Worm (Caenorhabditis elegans) whole organism, L2 larva: ENCODE results near the gene unc-9.

Source experiments
- C34F6.9 ChIP-seq: fragments of 150-350 bp; optimal IDR thresholded peaks from 2 replicates; lab custom pipeline; 2014; ENCODE audit warnings: missing biosample characterization, missing genetic modification characterization
- F13H6.1 ChIP-seq: sonication (generic microtip); optimal IDR thresholded peaks from 2 replicates; lab custom pipeline; 2016; ENCODE audit warnings: missing genetic modification characterization, missing compliant biosample characterization
- R02D3.7 ChIP-seq: fragments of 150-350 bp; optimal IDR thresholded peaks from 2 replicates; lab custom pipeline; 2014; ENCODE audit warnings: missing biosample characterization, missing genetic modification characterization
- ZK546.5 ChIP-seq: sonication (generic microtip); optimal IDR thresholded peaks from 2 replicates; lab custom pipeline; 2017; ENCODE audit warnings: missing biosample characterization, missing genetic modification characterization
- alr-1 ChIP-seq: fragments of 150-350 bp; optimal IDR thresholded peaks from 2 replicates; lab custom pipeline; 2014; ENCODE audit warnings: missing biosample characterization, missing genetic modification characterization
- blmp-1 ChIP-seq: sonication (generic microtip); optimal IDR thresholded peaks from 2 replicates; lab custom pipeline; 2017; ENCODE audit warnings: missing genetic modification characterization, mild to moderate bottlenecking, missing compliant biosample characterization, antibody characterized with exemption, moderate library complexity; ENCODE audit not compliant: insufficient read depth
- ceh-16 ChIP-seq: fragments of 150-350 bp; optimal IDR thresholded peaks from 2 replicates; lab custom pipeline; 2014; ENCODE audit warnings: missing biosample characterization, missing genetic modification characterization
- crh-2 ChIP-seq: sonication (generic microtip); optimal IDR thresholded peaks from 2 replicates; lab custom pipeline; 2017; ENCODE audit warnings: missing biosample characterization, missing genetic modification characterization
- elt-1 ChIP-seq: fragments of 150-350 bp; optimal IDR thresholded peaks from 2 replicates; lab custom pipeline; 2014; ENCODE audit warnings: missing biosample characterization, missing genetic modification characterization
- elt-3 ChIP-seq: sonication (generic microtip); optimal IDR thresholded peaks from 2 replicates; lab custom pipeline; 2017; ENCODE audit warnings: missing biosample characterization, missing genetic modification characterization
- fos-1 ChIP-seq: fragments of 150-350 bp; optimal IDR thresholded peaks from 2 replicates; lab custom pipeline; 2014; ENCODE audit warnings: missing biosample characterization, missing genetic modification characterization
- gmeb-1 ChIP-seq: fragments of 150-350 bp; optimal IDR thresholded peaks from 2 replicates; lab custom pipeline; 2014; ENCODE audit warnings: missing biosample characterization, missing genetic modification characterization
- lin-39 ChIP-seq: fragments of 150-350 bp; optimal IDR thresholded peaks from 2 replicates; lab custom pipeline; 2014; ENCODE audit warnings: missing biosample characterization, missing genetic modification reagents, missing genetic modification characterization
- lsy-2 ChIP-seq, 2 experiments: fragments of 150-350 bp in 1 of 2; sonication (generic microtip) in 1 of 2; optimal IDR thresholded peaks; 2 replicates each; lab custom pipeline; 2014 to 2017; ENCODE audit warnings: missing biosample characterization in 2 of 2, missing genetic modification characterization in 2 of 2
- mdl-1 ChIP-seq, 2 experiments: fragments of 150-350 bp in 1 of 2; sonication (generic microtip) in 1 of 2; optimal IDR thresholded peaks; 2 replicates each; lab custom pipeline; 2017; ENCODE audit warnings: missing biosample characterization in 2 of 2, missing genetic modification characterization in 2 of 2
- nhr-10 ChIP-seq: sonication (generic microtip); optimal IDR thresholded peaks from 2 replicates; lab custom pipeline; 2017; ENCODE audit warnings: missing biosample characterization, missing genetic modification characterization
- nhr-11 ChIP-seq: fragments of 150-350 bp; optimal IDR thresholded peaks from 2 replicates; lab custom pipeline; 2014; ENCODE audit warnings: missing biosample characterization, missing genetic modification characterization
- nhr-129 ChIP-seq: fragments of 150-350 bp; optimal IDR thresholded peaks from 2 replicates; lab custom pipeline; 2014; ENCODE audit warnings: missing biosample characterization, missing genetic modification characterization
- nhr-23 ChIP-seq: fragments of 150-350 bp; optimal IDR thresholded peaks from 2 replicates; lab custom pipeline; 2014; ENCODE audit warnings: missing biosample characterization, missing genetic modification reagents, missing genetic modification characterization
- nhr-237 ChIP-seq: fragments of 150-350 bp; optimal IDR thresholded peaks from 2 replicates; lab custom pipeline; 2014; ENCODE audit warnings: missing biosample characterization, missing genetic modification characterization
- nhr-25 ChIP-seq: fragments of 150-350 bp; sonication (generic microtip); optimal IDR thresholded peaks from 3 replicates; lab custom pipeline; 2014; ENCODE audit warnings: missing biosample characterization, missing genetic modification characterization
- peb-1 ChIP-seq: fragments of 150-350 bp; optimal IDR thresholded peaks from 2 replicates; lab custom pipeline; 2014; ENCODE audit warnings: missing biosample characterization, missing genetic modification characterization
- skn-1 ChIP-seq: sonication (generic microtip); optimal IDR thresholded peaks from 2 replicates; lab custom pipeline; 2017; ENCODE audit warnings: missing biosample characterization, missing genetic modification characterization
- sma-3 ChIP-seq: sonication (generic microtip); optimal IDR thresholded peaks from 2 replicates; lab custom pipeline; 2016; ENCODE audit warnings: missing genetic modification reagents, missing genetic modification characterization, missing compliant biosample characterization
- sma-9 ChIP-seq, 2 experiments: fragments of 150-350 bp in 1 of 2; sonication (generic microtip) in 1 of 2; optimal IDR thresholded peaks; 2 replicates each; lab custom pipeline; 2014 to 2016; ENCODE audit warnings: missing genetic modification characterization in 2 of 2, mild to moderate bottlenecking in 1 of 2, missing biosample characterization in 1 of 2, missing compliant biosample characterization in 1 of 2, missing genetic modification reagents in 1 of 2, moderate library complexity in 1 of 2
- snpc-4 ChIP-seq: fragments of 150-350 bp; optimal IDR thresholded peaks from 2 replicates; lab custom pipeline; 2014; ENCODE audit warnings: missing biosample characterization, missing genetic modification characterization
- unc-55 ChIP-seq: fragments of 150-350 bp; sonication (generic microtip); optimal IDR thresholded peaks from 3 replicates; lab custom pipeline; 2014; ENCODE audit warnings: missing biosample characterization, missing genetic modification reagents, missing genetic modification characterization
- ztf-1 ChIP-seq: fragments of 200-800 bp; sonication (Bioruptor generic); conservative IDR thresholded peaks from 2 replicates; pipeline ENCODE4 v1.3.6; 2022; ENCODE audit warnings: missing genetic modification characterization, missing compliant biosample characterization
- ztf-11 ChIP-seq: sonication (generic microtip); optimal IDR thresholded peaks from 2 replicates; lab custom pipeline; 2017; ENCODE audit warnings: missing biosample characterization, missing genetic modification characterization

The unc-9 gene

DNA sequence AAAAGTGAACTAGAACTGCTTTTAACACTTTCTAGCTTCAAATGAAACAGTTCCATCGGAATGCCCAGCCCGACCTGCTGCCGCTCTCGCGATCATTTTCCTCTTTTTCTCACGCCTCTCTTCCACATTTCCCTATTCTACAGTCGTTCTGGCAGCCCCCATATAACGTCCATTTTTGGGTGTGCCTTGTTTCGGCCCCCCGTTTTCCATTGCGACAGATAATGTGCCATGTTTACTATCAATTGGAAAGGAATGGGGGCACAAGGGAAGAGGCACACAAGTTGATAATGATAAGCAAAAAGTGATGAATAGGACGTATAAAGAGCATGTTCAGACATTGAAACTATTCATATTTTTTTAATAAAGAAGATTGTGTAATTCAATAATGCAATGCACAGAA, 42.6 kb upstream of the unc-9 start:
- peak; percentile 64 for TF ChIP-seq sma-9 (GFP tag; optimal IDR thresholded peaks at IDR 0.05; lab: Kevin White, UChicago)
- no peak for TF ChIP-seq sma-9 (tag; optimal IDR thresholded peaks at IDR 0.05; lab: Kevin White, UChicago)
- no peak for TF ChIP-seq mdl-1 (tag; optimal IDR thresholded peaks at IDR 0.05; lab: Kevin White, UChicago)
- peak; percentile 52 for TF ChIP-seq crh-2 (tag; lab: Kevin White, UChicago)
- TF ChIP-seq F13H6.1 (tag; lab: Kevin White, UChicago), result peak; percentile 62
- peak; percentile 93 for TF ChIP-seq fos-1 (tag; lab: Kevin White, UChicago)
- no peak for TF ChIP-seq R02D3.7
- TF ChIP-seq nhr-237, result no peak
- TF ChIP-seq sma-3, result peak; percentile 23
- peak; percentile 22 for TF ChIP-seq gmeb-1 (tag; lab: Kevin White, UChicago)

ce11 chrX:13159890-13160289, 41.7 kb upstream of the unc-9 start:
- TF ChIP-seq peb-1 (tag; lab: Kevin White, UChicago) (no peak), fos-1 (tag; lab: Kevin White, UChicago) (peak; percentile 13), nhr-25 (tag; lab: Kevin White, UChicago) (peak; percentile 42), nhr-129 (tag; lab: Kevin White, UChicago) (peak; percentile 16)

DNA sequence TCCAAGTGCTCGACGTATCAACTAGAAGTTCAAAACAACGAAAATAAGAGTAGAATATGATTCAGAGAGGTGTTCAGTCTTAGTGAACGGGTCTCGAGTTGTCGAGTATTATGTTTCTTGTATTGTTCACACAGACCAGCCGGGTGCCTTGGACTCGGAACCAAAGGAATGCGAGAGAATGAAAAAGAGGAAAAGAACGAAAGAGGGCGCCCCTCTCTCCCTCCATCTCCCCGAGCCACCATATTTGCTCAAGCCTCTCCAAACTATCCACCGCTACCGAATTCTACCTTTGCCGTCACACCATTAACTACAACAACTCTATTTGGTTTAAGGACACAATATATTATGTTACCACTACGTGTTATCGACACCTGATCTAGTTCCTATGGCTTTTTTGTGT, 39.8 kb upstream of the unc-9 start:
- no peak for TF ChIP-seq elt-3 (tag; lab: Kevin White, UChicago)
- no peak for TF ChIP-seq nhr-23 (tag; lab: Kevin White, UChicago)
- no peak for TF ChIP-seq ZK546.5 (tag; lab: Kevin White, UChicago)
- TF ChIP-seq C34F6.9, result no peak
- TF ChIP-seq ztf-11 (tag; lab: Kevin White, UChicago), result no peak
- TF ChIP-seq ztf-1 (GFP tag; lab: Robert Waterston, UW), result no peak
- TF ChIP-seq blmp-1 (tag; lab: Kevin White, UChicago), result no peak
- TF ChIP-seq peb-1 (tag; lab: Kevin White, UChicago), result no peak
- no peak for TF ChIP-seq lsy-2 (tag; optimal IDR thresholded peaks at IDR 0.05; lab: Kevin White, UChicago)
- TF ChIP-seq lin-39 (tag; lab: Kevin White, UChicago), result no peak
- no peak for TF ChIP-seq unc-55
- no peak for TF ChIP-seq nhr-11 (tag; lab: Kevin White, UChicago)
- TF ChIP-seq ceh-16 (tag; lab: Kevin White, UChicago), result no peak
- TF ChIP-seq, all 48 proteins: peak for 0

DNA sequence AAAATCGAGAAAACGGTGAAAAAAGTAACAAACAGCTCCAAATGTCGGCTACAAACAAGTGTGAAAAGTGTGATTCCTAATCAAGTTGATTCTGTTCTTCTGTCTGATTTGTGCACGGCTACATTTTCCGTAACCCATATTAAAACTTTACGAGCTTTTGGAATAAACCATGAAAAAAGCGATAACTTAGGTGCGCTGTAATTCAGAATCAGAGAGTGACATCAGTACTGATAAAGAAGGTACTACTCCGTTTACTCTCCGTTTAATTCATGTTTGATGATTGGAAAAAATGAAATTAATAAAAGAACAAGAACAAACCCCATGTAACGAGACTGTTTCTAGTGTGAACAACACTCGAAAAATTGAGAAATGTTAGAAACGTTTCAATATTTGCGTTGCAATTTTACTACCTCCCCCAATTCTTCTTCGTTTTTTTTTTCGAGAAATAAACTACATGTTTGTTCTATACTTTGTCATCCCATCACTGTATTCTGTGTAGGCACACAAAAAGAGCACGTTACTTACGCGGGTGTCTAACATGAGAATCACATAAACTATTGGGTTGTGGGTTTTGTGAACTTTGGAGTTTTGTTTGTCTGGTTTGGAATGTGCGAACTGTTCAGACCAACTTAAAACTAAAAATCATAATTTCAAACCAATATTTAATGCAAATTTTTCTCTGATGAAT, 39.1 kb upstream of the unc-9 start:
- TF ChIP-seq snpc-4 (tag; lab: Kevin White, UChicago) (no peak), skn-1 (tag; lab: Kevin White, UChicago) (no peak), sma-9 (GFP tag; optimal IDR thresholded peaks at IDR 0.05; lab: Kevin White, UChicago) (peak; percentile 10), sma-9 (tag; optimal IDR thresholded peaks at IDR 0.05; lab: Kevin White, UChicago) (no peak), fos-1 (tag; lab: Kevin White, UChicago) (peak; percentile 59), nhr-129 (tag; lab: Kevin White, UChicago) (peak; percentile 1), nhr-23 (tag; lab: Kevin White, UChicago) (no peak), alr-1 (tag; lab: Kevin White, UChicago) (no peak), F13H6.1 (tag; lab: Kevin White, UChicago) (peak; percentile 49), mdl-1 (tag; optimal IDR thresholded peaks at IDR 0.05; lab: Kevin White, UChicago) (no peak)

DNA sequence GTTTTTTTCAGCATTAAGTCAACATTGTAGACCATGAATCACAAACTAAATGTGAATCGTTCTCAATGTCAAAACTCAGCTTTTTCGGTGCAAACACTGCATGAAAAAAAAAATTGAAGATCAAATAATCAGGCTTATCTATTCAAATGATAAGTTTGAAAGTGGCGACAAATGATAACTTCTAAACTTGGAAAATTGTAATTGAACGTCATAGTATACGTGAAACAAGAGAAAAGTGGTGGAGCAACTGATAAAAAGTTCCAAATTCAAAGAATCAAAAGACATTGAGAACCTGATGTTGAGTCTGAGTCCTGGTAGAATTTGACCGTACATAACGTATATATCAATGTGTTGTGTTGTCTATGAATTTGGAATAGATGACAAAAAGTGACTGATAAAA, 38.4 kb upstream of the unc-9 start:
- TF ChIP-seq fos-1 (tag; lab: Kevin White, UChicago), result peak; percentile 68
- TF ChIP-seq peb-1 (tag; lab: Kevin White, UChicago), result no peak
- TF ChIP-seq crh-2 (tag; lab: Kevin White, UChicago), result peak; percentile 29
- TF ChIP-seq elt-3 (tag; lab: Kevin White, UChicago), result no peak
- no peak for TF ChIP-seq C34F6.9
- no peak for TF ChIP-seq alr-1 (tag; lab: Kevin White, UChicago)
- TF ChIP-seq nhr-10 (tag; lab: Kevin White, UChicago), result no peak
- TF ChIP-seq sma-9 (GFP tag; optimal IDR thresholded peaks at IDR 0.05; lab: Kevin White, UChicago), result peak; percentile 59
- no peak for TF ChIP-seq sma-9 (tag; optimal IDR thresholded peaks at IDR 0.05; lab: Kevin White, UChicago)
- no peak for TF ChIP-seq elt-1 (tag; lab: Kevin White, UChicago)
